Fruit fly (Drosophila melanogaster) whole organism, embryonic: ENCODE data around the gene RpL8.

Source experiments
- BEAF-32 ChIP-seq: fragments of 200-800 bp; sonication (Bioruptor generic); optimal IDR thresholded peaks from 3 replicates; lab custom pipeline; 2017; ENCODE audit warnings: missing biosample characterization, missing genetic modification characterization, mild to moderate bottlenecking, moderate library complexity, missing genetic modification reagents
- CG10431 ChIP-seq: fragments of 200-800 bp; sonication (Bioruptor generic); optimal IDR thresholded peaks from 3 replicates; lab custom pipeline; 2018; ENCODE audit warnings: missing biosample characterization, mild to moderate bottlenecking, missing genetic modification characterization
- CG11696 ChIP-seq: fragments of 200-800 bp; sonication (Bioruptor generic); IDR thresholded peaks from 2 replicates; pipeline ENCODE4 v1.3.6; 2022; ENCODE audit warnings: missing biosample characterization, missing genetic modification characterization
- CG12155 ChIP-seq: fragments of 200-800 bp; sonication (Bioruptor generic); optimal IDR thresholded peaks from 3 replicates; lab custom pipeline; 2016; ENCODE audit warnings: missing biosample characterization, missing genetic modification characterization
- CG12769 ChIP-seq: fragments of 200-800 bp; sonication (Bioruptor generic); optimal IDR thresholded peaks from 2 replicates; lab custom pipeline; 2019; ENCODE audit warnings: missing biosample characterization, mild to moderate bottlenecking, missing genetic modification characterization, moderate library complexity
- CG13287 ChIP-seq: fragments of 200-800 bp; sonication (Bioruptor generic); IDR thresholded peaks from 2 replicates; pipeline ENCODE4 v1.3.6; 2022; ENCODE audit warnings: missing biosample characterization, missing genetic modification characterization; ENCODE audit not compliant: partially characterized antibody
- CG15011 ChIP-seq: fragments of 200-800 bp; sonication (Bioruptor generic); optimal IDR thresholded peaks from 3 replicates; lab custom pipeline; 2018; ENCODE audit warnings: missing biosample characterization, mild to moderate bottlenecking, missing genetic modification characterization
- CG16813 ChIP-seq: fragments of 200-800 bp; sonication (Bioruptor generic); IDR thresholded peaks from 3 replicates; pipeline ENCODE4 v1.3.6; 2022; ENCODE audit warnings: missing biosample characterization, missing genetic modification characterization; ENCODE audit not compliant: partially characterized antibody
- CG16863 ChIP-seq: fragments of 200-800 bp; sonication (Bioruptor generic); optimal IDR thresholded peaks from 3 replicates; lab custom pipeline; 2016; ENCODE audit warnings: missing biosample characterization, missing genetic modification characterization
- CG1832 ChIP-seq: fragments of 200-800 bp; sonication (Bioruptor generic); optimal IDR thresholded peaks from 2 replicates; lab custom pipeline; 2017; ENCODE audit warnings: missing biosample characterization, mild to moderate bottlenecking, missing genetic modification characterization, inconsistent platforms
- CG4707 ChIP-seq: fragments of 200-800 bp; sonication (Bioruptor generic); optimal IDR thresholded peaks from 2 replicates; lab custom pipeline; 2018; ENCODE audit warnings: missing biosample characterization, mild to moderate bottlenecking, missing genetic modification characterization, moderate library complexity
- CG4730 ChIP-seq: fragments of 200-800 bp; sonication (Bioruptor generic); IDR thresholded peaks from 2 replicates; pipeline ENCODE4 v1.3.6; 2022; ENCODE audit warnings: missing biosample characterization, missing genetic modification characterization
- CG4854 ChIP-seq: fragments of 200-800 bp; sonication (Bioruptor generic); optimal IDR thresholded peaks from 2 replicates; lab custom pipeline; 2016; ENCODE audit warnings: missing biosample characterization, missing genetic modification characterization, inconsistent platforms
- CG6765 ChIP-seq: fragments of 200-800 bp; sonication (Bioruptor generic); optimal IDR thresholded peaks from 3 replicates; lab custom pipeline; 2017; ENCODE audit warnings: missing biosample characterization, mild to moderate bottlenecking, missing genetic modification characterization
- CG7271 ChIP-seq: fragments of 200-800 bp; sonication (Bioruptor generic); optimal IDR thresholded peaks from 2 replicates; lab custom pipeline; 2018; ENCODE audit warnings: missing biosample characterization, mild to moderate bottlenecking, missing genetic modification characterization, moderate library complexity
- CG7928 ChIP-seq: fragments of 200-800 bp; sonication (Bioruptor generic); optimal IDR thresholded peaks from 2 replicates; lab custom pipeline; 2017; ENCODE audit warnings: missing biosample characterization, mild to moderate bottlenecking, missing genetic modification characterization
- CG7963 ChIP-seq: fragments of 200-800 bp; sonication (Bioruptor generic); IDR thresholded peaks from 3 replicates; pipeline ENCODE4 v1.3.6; 2022; ENCODE audit warnings: missing biosample characterization, missing genetic modification characterization; ENCODE audit not compliant: partially characterized antibody
- CG8281 ChIP-seq: fragments of 200-800 bp; sonication (Bioruptor generic); optimal IDR thresholded peaks from 2 replicates; lab custom pipeline; 2018; ENCODE audit warnings: missing biosample characterization, mild to moderate bottlenecking, missing genetic modification characterization, moderate library complexity
- CG8924 ChIP-seq: fragments of 200-800 bp; optimal IDR thresholded peaks from 3 replicates; lab custom pipeline; 2019; ENCODE audit warnings: missing biosample characterization, mild to moderate bottlenecking, missing genetic modification characterization, moderate library complexity
- CrebB ChIP-seq: fragments of 200-800 bp; sonication (Bioruptor generic); optimal IDR thresholded peaks from 3 replicates; lab custom pipeline; 2018; ENCODE audit warnings: missing biosample characterization, mild to moderate bottlenecking, missing genetic modification characterization
- Dad ChIP-seq: fragments of 200-800 bp; sonication (Bioruptor generic); optimal IDR thresholded peaks from 3 replicates; lab custom pipeline; 2016; ENCODE audit warnings: missing biosample characterization, missing genetic modification characterization
- Dbx ChIP-seq: fragments of 200-800 bp; sonication (Bioruptor generic); IDR thresholded peaks from 3 replicates; pipeline ENCODE4 v1.3.6; 2022; ENCODE audit warnings: missing biosample characterization, missing genetic modification characterization
- H15 ChIP-seq: fragments of 200-800 bp; sonication (Bioruptor generic); IDR thresholded peaks from 3 replicates; pipeline ENCODE4 v1.3.6; 2022; ENCODE audit warnings: missing biosample characterization, missing genetic modification characterization
- HmgD ChIP-seq: fragments of 200-800 bp; sonication (Bioruptor generic); optimal IDR thresholded peaks from 3 replicates; lab custom pipeline; 2016; ENCODE audit warnings: missing biosample characterization, missing genetic modification characterization
- MESR4 ChIP-seq: fragments of 200-800 bp; sonication (Bioruptor generic); optimal IDR thresholded peaks from 2 replicates; lab custom pipeline; 2018; ENCODE audit warnings: missing biosample characterization, mild to moderate bottlenecking, missing genetic modification characterization, moderate library complexity
- Mrtf ChIP-seq: fragments of 200-800 bp; sonication (Bioruptor generic); IDR thresholded peaks from 3 replicates; pipeline ENCODE4 v1.3.6; 2022; ENCODE audit warnings: missing biosample characterization, missing genetic modification characterization
- Opbp ChIP-seq: fragments of 200-800 bp; sonication (Bioruptor generic); IDR thresholded peaks from 3 replicates; pipeline ENCODE4 v1.3.6; 2022; ENCODE audit warnings: missing biosample characterization, missing genetic modification characterization; ENCODE audit not compliant: partially characterized antibody
- Pdp1 ChIP-seq, 2 experiments: fragments of 200-800 bp; sonication (Bioruptor generic); optimal IDR thresholded peaks; 3 replicates each; lab custom pipeline; 2016; ENCODE audit warnings: missing biosample characterization in 2 of 2, missing genetic modification characterization in 2 of 2, mild to moderate bottlenecking in 1 of 2, moderate library complexity in 1 of 2
- Rx ChIP-seq: fragments of 200-800 bp; sonication (Bioruptor generic); IDR thresholded peaks from 2 replicates; pipeline ENCODE4 v1.3.6; 2022; ENCODE audit warnings: missing biosample characterization, missing genetic modification characterization
- Side ChIP-seq: fragments of 200-800 bp; sonication (Bioruptor generic); optimal IDR thresholded peaks from 2 replicates; lab custom pipeline; 2016; ENCODE audit warnings: missing biosample characterization, missing genetic modification characterization
- cas ChIP-seq: fragments of 200-800 bp; sonication (Bioruptor generic); IDR thresholded peaks from 2 replicates; pipeline ENCODE4 v1.3.6; 2022; ENCODE audit warnings: missing biosample characterization, missing genetic modification characterization
- cg ChIP-seq: fragments of 200-800 bp; sonication (Bioruptor generic); optimal IDR thresholded peaks from 3 replicates; lab custom pipeline; 2019; ENCODE audit warnings: missing biosample characterization, mild to moderate bottlenecking, missing genetic modification characterization, moderate library complexity
- chn ChIP-seq: fragments of 200-800 bp; sonication (Bioruptor generic); optimal IDR thresholded peaks from 2 replicates; lab custom pipeline; 2016; ENCODE audit warnings: missing biosample characterization, missing genetic modification characterization
- dmrt11E ChIP-seq: fragments of 200-800 bp; sonication (Bioruptor generic); optimal IDR thresholded peaks from 3 replicates; lab custom pipeline; 2018; ENCODE audit warnings: missing biosample characterization, mild to moderate bottlenecking, missing genetic modification characterization, moderate library complexity
- ftz-f1 ChIP-seq: fragments of 200-800 bp; sonication (Bioruptor generic); optimal IDR thresholded peaks from 2 replicates; lab custom pipeline; 2016; ENCODE audit warnings: missing biosample characterization, missing genetic modification characterization
- fu2 ChIP-seq: fragments of 200-800 bp; sonication (Bioruptor generic); optimal IDR thresholded peaks from 2 replicates; lab custom pipeline; 2016; ENCODE audit warnings: missing biosample characterization, missing genetic modification characterization
- hbn ChIP-seq: fragments of 200-800 bp; sonication (Bioruptor generic); IDR thresholded peaks from 2 replicates; pipeline ENCODE4 v1.3.6; 2022; ENCODE audit warnings: missing biosample characterization, missing genetic modification characterization; ENCODE audit not compliant: partially characterized antibody
- her ChIP-seq: fragments of 200-800 bp; sonication (Bioruptor generic); optimal IDR thresholded peaks from 2 replicates; lab custom pipeline; 2016; ENCODE audit warnings: missing biosample characterization, missing genetic modification characterization
- hth ChIP-seq: fragments of >200 bp; optimal IDR thresholded peaks from 2 replicates; lab custom pipeline; 2017; ENCODE audit warnings: inconsistent platforms
- kah ChIP-seq: fragments of 200-800 bp; sonication (Bioruptor generic); optimal IDR thresholded peaks from 2 replicates; lab custom pipeline; 2018; ENCODE audit warnings: missing biosample characterization, mild to moderate bottlenecking, missing genetic modification characterization
- klu ChIP-seq: fragments of 200-800 bp; sonication (Bioruptor generic); IDR thresholded peaks from 2 replicates; pipeline ENCODE4 v1.3.6; 2022; ENCODE audit warnings: missing biosample characterization, missing genetic modification characterization
- mirr ChIP-seq: fragments of 200-800 bp; sonication (Bioruptor generic); optimal IDR thresholded peaks from 3 replicates; lab custom pipeline; 2018; ENCODE audit warnings: missing biosample characterization, mild to moderate bottlenecking, missing genetic modification characterization
- p53 ChIP-seq: fragments of 200-800 bp; sonication (Bioruptor generic); optimal IDR thresholded peaks from 2 replicates; lab custom pipeline; 2016; ENCODE audit warnings: missing biosample characterization, missing genetic modification characterization
- pfk ChIP-seq: fragments of 200-800 bp; sonication (Bioruptor generic); optimal IDR thresholded peaks from 2 replicates; lab custom pipeline; 2018; ENCODE audit warnings: missing biosample characterization, mild to moderate bottlenecking, missing genetic modification characterization, moderate library complexity
- pho ChIP-seq: fragments of 200-800 bp; sonication (Bioruptor generic); optimal IDR thresholded peaks from 2 replicates; lab custom pipeline; 2016; ENCODE audit warnings: missing biosample characterization, missing genetic modification characterization
- slp2 ChIP-seq: fragments of 200-800 bp; sonication (Bioruptor generic); optimal IDR thresholded peaks from 2 replicates; lab custom pipeline; 2016; ENCODE audit warnings: missing biosample characterization, missing genetic modification characterization
- ssp ChIP-seq: fragments of 200-800 bp; sonication (Bioruptor generic); IDR thresholded peaks from 2 replicates; pipeline ENCODE4 v1.3.6; 2022; ENCODE audit warnings: missing biosample characterization, missing genetic modification characterization
- trem ChIP-seq: fragments of 200-800 bp; optimal IDR thresholded peaks from 3 replicates; lab custom pipeline; 2019; ENCODE audit warnings: missing biosample characterization, mild to moderate bottlenecking, missing genetic modification characterization, moderate library complexity
- yki ChIP-seq: fragments of >200 bp; optimal IDR thresholded peaks from 3 replicates; lab custom pipeline; 2018
- zfh1 ChIP-seq: fragments of 200-800 bp; sonication (Bioruptor generic); IDR thresholded peaks from 3 replicates; pipeline ENCODE4 v1.3.6; 2022; ENCODE audit warnings: missing biosample characterization, missing genetic modification characterization

RpL8 gene

DNA sequence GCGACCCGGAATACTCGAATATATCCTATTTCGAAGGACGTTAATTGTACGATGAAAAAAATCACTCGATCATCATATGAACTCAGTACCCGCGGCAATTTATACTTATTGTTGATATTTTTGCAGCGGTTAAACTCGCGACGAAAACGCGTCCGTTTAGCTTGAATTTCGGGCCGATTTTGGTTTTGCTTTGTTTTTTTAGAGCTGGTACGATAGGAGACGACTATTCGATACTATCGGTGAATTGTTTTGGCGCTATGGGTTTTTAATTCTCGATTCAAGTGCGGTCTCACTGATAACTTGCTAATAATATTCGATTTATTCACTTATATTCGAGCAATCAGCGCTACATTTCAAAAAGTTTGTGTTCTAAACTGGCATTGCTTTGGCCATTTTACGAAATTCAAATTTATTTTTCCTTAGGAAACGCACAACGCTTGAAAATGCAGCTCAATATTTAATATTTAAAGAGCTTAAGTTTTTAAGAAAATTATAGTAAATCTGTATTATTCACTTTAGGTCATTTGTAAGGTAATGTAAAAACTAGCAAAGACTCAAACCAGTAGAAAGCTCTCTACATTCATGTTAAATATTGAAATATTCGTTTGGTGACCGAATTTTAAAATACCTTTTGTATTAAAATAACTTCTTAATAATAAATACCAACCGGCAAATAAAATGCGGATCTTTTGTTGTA is 33.0 kb upstream of the RpL8 start, which contains the start of gene Spn (continued):
- TF ChIP-seq Opbp, result peak; percentile 98
- peak; percentile 34 for TF ChIP-seq CG4854 (GFP tag; lab: Kevin White, UChicago)
- TF ChIP-seq zfh1, result no peak
- TF ChIP-seq MESR4, result peak; percentile 34
- peak; percentile 70 for TF ChIP-seq trem (tag; lab: Kevin White, UChicago)
- peak; percentile 50 for TF ChIP-seq HmgD (GFP tag; lab: Kevin White, UChicago)
- TF ChIP-seq H15, result no peak
- peak in 1 of 2 experiments; percentile 48 for TF ChIP-seq Pdp1 (GFP tag; optimal IDR thresholded peaks at IDR 0.05; lab: Kevin White, UChicago)
- peak; percentile 98 for TF ChIP-seq CG16813 (GFP tag; lab: Robert Waterston, UW)
- no peak for TF ChIP-seq CG4707 (GFP tag; lab: Kevin White, UChicago)
- TF ChIP-seq CG7963 (GFP tag; lab: Robert Waterston, UW), result peak; percentile 92
- no peak for TF ChIP-seq CG11696 (GFP tag; lab: Robert Waterston, UW)
- peak; percentile 32 for TF ChIP-seq CG8924 (tag; lab: Kevin White, UChicago)
- no peak for TF ChIP-seq CG8281 (tag; lab: Kevin White, UChicago)
- TF ChIP-seq Side (GFP tag; lab: Kevin White, UChicago), result no peak
- TF ChIP-seq dmrt11E (tag; lab: Kevin White, UChicago), result no peak
- TF ChIP-seq hbn (GFP tag; lab: Robert Waterston, UW), result peak; percentile 99
- peak; percentile 42 for TF ChIP-seq her
- no peak for TF ChIP-seq Rx
- peak; percentile 13 for TF ChIP-seq CG7928 (GFP tag; lab: Kevin White, UChicago)
- no peak for TF ChIP-seq ssp
- no peak for TF ChIP-seq CG7271
- TF ChIP-seq CG12155 (GFP tag; lab: Kevin White, UChicago), result no peak
- TF ChIP-seq Dad, result no peak
- TF ChIP-seq CG4730 (GFP tag; lab: Robert Waterston, UW), result no peak
- peak; percentile 49 for TF ChIP-seq CG6765 (GFP tag; lab: Kevin White, UChicago)
- TF ChIP-seq yki (lab: Kevin White, UChicago), result no peak
- 0 out of 2 replicates have a peak, but pooled peaks have one; percentile 28 for TF ChIP-seq cas (GFP tag; lab: Robert Waterston, UW)
- TF ChIP-seq slp2 (GFP tag; lab: Kevin White, UChicago), result no peak
- no peak for TF ChIP-seq cg
- no peak for TF ChIP-seq CG16863 (GFP tag; lab: Kevin White, UChicago)
- peak; percentile 40 for TF ChIP-seq pho (GFP tag; lab: Kevin White, UChicago)
- no peak for TF ChIP-seq CG10431 (GFP tag; lab: Kevin White, UChicago)
- TF ChIP-seq BEAF-32, result peak; percentile 99
- TF ChIP-seq klu (GFP tag; lab: Robert Waterston, UW), result no peak; the same call in 1 of the 2 replicates
- TF ChIP-seq mirr (GFP tag; lab: Kevin White, UChicago), result no peak
- no peak for TF ChIP-seq fu2 (GFP tag; lab: Kevin White, UChicago)
- TF ChIP-seq CrebB, result no peak
- no peak for TF ChIP-seq hth (lab: Kevin White, UChicago)
- TF ChIP-seq CG15011 (GFP tag; lab: Kevin White, UChicago), result no peak
- no peak for TF ChIP-seq chn
- TF ChIP-seq Mrtf (GFP tag; lab: Robert Waterston, UW), result no peak
- TF ChIP-seq kah (GFP tag; lab: Kevin White, UChicago), result no peak
- no peak for TF ChIP-seq ftz-f1
- TF ChIP-seq CG12769 (tag; lab: Kevin White, UChicago), result no peak
- TF ChIP-seq CG13287 (GFP tag; lab: Robert Waterston, UW), result peak; percentile 99
- no peak for TF ChIP-seq p53 (GFP tag; lab: Kevin White, UChicago)
- TF ChIP-seq pfk, result no peak
- no peak for TF ChIP-seq CG1832
- peak; percentile 63; the same call in 2 of the 3 replicates for TF ChIP-seq Dbx (GFP tag; lab: Robert Waterston, UW)
